Worm (Caenorhabditis elegans): Measurements from ENCODE around the gene H37A05.4.

The H37A05.4 gene

ce11 chrV:13627103-13627623, 22.4 kb downstream of the H37A05.4 start, which contains the start of gene sde-2:
TSS of gene sde-2 (plus strand) at chrV:13627573.
- TF ChIP-seq cebp-1 (GFP tag; IDR thresholded peaks at IDR 0.05) (no peak), cebp-1 (tag; optimal IDR thresholded peaks at IDR 0.05) (peak; percentile 7), lin-40 (tag; optimal IDR thresholded peaks at IDR 0.05) (no peak)

- TF ChIP-seq dpff-1 (tag; optimal IDR thresholded peaks at IDR 0.05) = no peak
- TF ChIP-seq hlh-12 (tag; optimal IDR thresholded peaks at IDR 0.05) = no peak
- TF ChIP-seq attf-3 (GFP tag; conservative IDR thresholded peaks at IDR 0.05) = peak; percentile 88
- TF ChIP-seq F23B12.7 (tag; optimal IDR thresholded peaks at IDR 0.05; ENCODE audit: insufficient read depth) = no peak
- no peak for TF ChIP-seq ztf-25 (GFP tag; IDR thresholded peaks at IDR 0.05)
- no peak for TF ChIP-seq Y95B8A.8 (GFP tag; IDR thresholded peaks at IDR 0.05)
- TF ChIP-seq ZK185.1 (tag; optimal IDR thresholded peaks at IDR 0.05; ENCODE audit: poor library complexity, severe bottlenecking) = no peak
Observed at ce11 chrV:13625517-13626097, 24.0 kb downstream of the H37A05.4 start, which contains the start of the genes nduv-2 and F53F4.12. TSS of gene nduv-2 (minus strand) at chrV:13625567. TSS of gene F53F4.12 (plus strand) at chrV:13626047.

ce11 chrV:13624424-13624823, 25.2 kb downstream of the H37A05.4 start, which contains the start of gene F53F4.11:
TSS of gene F53F4.11 (minus strand) at chrV:13624524.
- TF ChIP-seq madf-6 (GFP tag; IDR thresholded peaks at IDR 0.05) = peak; percentile 50
- TF ChIP-seq attf-6 (GFP tag; IDR thresholded peaks at IDR 0.05) = 0 out of 2 replicates have a peak, but pooled peaks have one; percentile 34
- TF ChIP-seq hsf-1 (GFP tag; IDR thresholded peaks at IDR 0.05) = peak; percentile 49; the same call in 1 of the 2 replicates
- TF ChIP-seq chd-7 (tag; optimal IDR thresholded peaks at IDR 0.05) = peak; percentile 2
- TF ChIP-seq tlf-1 (GFP tag; optimal IDR thresholded peaks at IDR 0.05) = peak; percentile 18
- peak; percentile 8 for TF ChIP-seq lsl-1 (GFP tag; optimal IDR thresholded peaks at IDR 0.05)
- TF ChIP-seq ceh-40 (GFP tag; IDR thresholded peaks at IDR 0.05) = no peak
- TF ChIP-seq madf-3 (GFP tag; IDR thresholded peaks at IDR 0.05) = 0 out of 2 replicates have a peak, but pooled peaks have one; percentile 73
- TF ChIP-seq C17E4.6 (GFP tag; IDR thresholded peaks at IDR 0.05) = no peak
- TF ChIP-seq ceh-100 (GFP tag; IDR thresholded peaks at IDR 0.05) = 0 out of 2 replicates have a peak, but pooled peaks have one; percentile 24

- no peak for TF ChIP-seq ZK185.1 (tag; optimal IDR thresholded peaks at IDR 0.05; ENCODE audit: poor library complexity, severe bottlenecking)
- no peak for TF ChIP-seq lin-40 (tag; optimal IDR thresholded peaks at IDR 0.05)
- no peak for TF ChIP-seq Y67H2A.10 (GFP tag; conservative IDR thresholded peaks at IDR 0.05)
- no peak for TF ChIP-seq T26A5.8 (tag; optimal IDR thresholded peaks at IDR 0.05)
- no peak for TF ChIP-seq nhr-80 (tag; optimal IDR thresholded peaks at IDR 0.05)
Observed at ce11 chrV:13621720-13622119, 27.9 kb downstream of the H37A05.4 start, which contains the start of gene F53F4.16. TSS of gene F53F4.16 (minus strand) at chrV:13621820.

- TF ChIP-seq pbrm-1 (GFP tag; IDR thresholded peaks at IDR 0.05) (no peak), Y56A3A.18 (GFP tag; IDR thresholded peaks at IDR 0.05) (no peak), gei-17 (GFP tag; optimal IDR thresholded peaks at IDR 0.05) (no peak), snpc-3.4 (tag; optimal IDR thresholded peaks at IDR 0.05) (no peak), nhr-179 (tag; optimal IDR thresholded peaks at IDR 0.05) (no peak), F22D6.2 (tag; optimal IDR thresholded peaks at IDR 0.05) (no peak), lin-35 (GFP tag; optimal IDR thresholded peaks at IDR 0.05) (no peak), K11D2.4 (GFP tag; IDR thresholded peaks at IDR 0.05) (no peak), lin-26 (GFP tag; IDR thresholded peaks at IDR 0.05) (no peak), hrde-1 (tag; optimal IDR thresholded peaks at IDR 0.05; ENCODE audit: borderline replicate concordance) (no peak), F55B11.4 (tag; optimal IDR thresholded peaks at IDR 0.05; ENCODE audit: borderline replicate concordance, insufficient read depth) (no peak), die-1 (tag; optimal IDR thresholded peaks at IDR 0.05) (no peak), T07F8.4 (tag; optimal IDR thresholded peaks at IDR 0.05) (no peak)
Observed at ce11 chrV:13620676-13621075, 28.9 kb downstream of the H37A05.4 start, which contains the start of gene F53F4.15. TSS of gene F53F4.15 (plus strand) at chrV:13620976.
